Worm (Caenorhabditis elegans) whole organism, L4 larva: Measurements from ENCODE around the gene F10E7.1.

ENCODE experiments used
- F44E2.7 ChIP-seq: fragments of 200-800 bp; sonication (Bioruptor generic); IDR thresholded peaks from 2 replicates; pipeline ENCODE4 v2.1.2; 2022; ENCODE audit warnings: missing genetic modification characterization, missing compliant biosample characterization
- Y48G9A.11 ChIP-seq: fragments of 200-800 bp; sonication (Bioruptor generic); IDR thresholded peaks from 2 replicates; pipeline ENCODE4 v1.3.6; 2022; ENCODE audit warnings: missing genetic modification reagents, missing genetic modification characterization, missing compliant biosample characterization
- ama-1 ChIP-seq: fragments of 150-350 bp; optimal IDR thresholded peaks from 2 replicates; lab custom pipeline; 2014; ENCODE audit warnings: inconsistent platforms, mixed read lengths
- arid-1 ChIP-seq: fragments of 200-800 bp; sonication (Bioruptor generic); conservative IDR thresholded peaks from 2 replicates; pipeline ENCODE4 v1.3.6; 2022; ENCODE audit warnings: missing genetic modification reagents, missing genetic modification characterization, missing compliant biosample characterization
- ceh-82 ChIP-seq: sonication (generic microtip); optimal IDR thresholded peaks from 2 replicates; lab custom pipeline; 2017; ENCODE audit warnings: missing biosample characterization, missing genetic modification characterization
- jun-1 ChIP-seq: fragments of 150-350 bp; optimal IDR thresholded peaks from 2 replicates; lab custom pipeline; 2014; ENCODE audit warnings: missing biosample characterization, missing genetic modification reagents, missing genetic modification characterization
- lin-13 ChIP-seq: fragments of 150-350 bp; optimal IDR thresholded peaks from 2 replicates; lab custom pipeline; 2014; ENCODE audit warnings: missing biosample characterization, missing genetic modification reagents, missing genetic modification characterization
- unc-39 ChIP-seq: sonication (generic microtip); optimal IDR thresholded peaks from 2 replicates; lab custom pipeline; 2017; ENCODE audit warnings: missing biosample characterization, missing genetic modification characterization
- zag-1 ChIP-seq: fragments of 150-350 bp; optimal IDR thresholded peaks from 2 replicates; lab custom pipeline; 2014; ENCODE audit warnings: missing biosample characterization, missing genetic modification characterization
- zfp-3 ChIP-seq: fragments of 200-800 bp; sonication (Bioruptor generic); conservative IDR thresholded peaks from 2 replicates; pipeline ENCODE4 v1.3.6; 2022; ENCODE audit warnings: missing genetic modification reagents, missing genetic modification characterization, missing compliant biosample characterization

ce11 chrII:7093339-7093821, 33.2 kb upstream of the F10E7.1 start, which contains the start of gene T02G5.3:
- no peak for TF ChIP-seq ceh-82 (tag; lab: Kevin White, UChicago)
- no peak for TF ChIP-seq arid-1 (GFP tag; lab: Robert Waterston, UW)
- no peak for TF ChIP-seq F44E2.7
- no peak for TF ChIP-seq zfp-3 (GFP tag; lab: Robert Waterston, UW)
- no peak for TF ChIP-seq unc-39
- no peak for TF ChIP-seq jun-1 (tag; lab: Kevin White, UChicago)
- TF ChIP-seq Y48G9A.11 (GFP tag; lab: Robert Waterston, UW), result no peak
- no peak for TF ChIP-seq ama-1 (lab: Kevin White, UChicago)
- no peak for TF ChIP-seq zag-1 (tag; lab: Kevin White, UChicago)
- TF ChIP-seq lin-13 (GFP tag; lab: Kevin White, UChicago), result no peak
